Fruit fly (Drosophila melanogaster) Kc167 (cell line): Measurements from ENCODE around the gene CG14054.

ENCODE experiments used
- Sin3A ChIP-seq: fragments of >200 bp; optimal IDR thresholded peaks from 2 replicates; lab custom pipeline; 2018; ENCODE audit warnings: missing external identifiers
- psq ChIP-seq: fragments of >200 bp; optimal IDR thresholded peaks from 2 replicates; lab custom pipeline; 2017; ENCODE audit warnings: missing external identifiers

- TF ChIP-seq Sin3A (lab: Kevin White, UChicago) (no peak), psq (lab: Kevin White, UChicago) (no peak)
These were observed 3.9 kb upstream of the CG14054 start for dm6 chrX:2069787-2070707.
